Fruit fly (Drosophila melanogaster): ENCODE data around the gene mRpL44.

Gene mRpL44

DNA sequence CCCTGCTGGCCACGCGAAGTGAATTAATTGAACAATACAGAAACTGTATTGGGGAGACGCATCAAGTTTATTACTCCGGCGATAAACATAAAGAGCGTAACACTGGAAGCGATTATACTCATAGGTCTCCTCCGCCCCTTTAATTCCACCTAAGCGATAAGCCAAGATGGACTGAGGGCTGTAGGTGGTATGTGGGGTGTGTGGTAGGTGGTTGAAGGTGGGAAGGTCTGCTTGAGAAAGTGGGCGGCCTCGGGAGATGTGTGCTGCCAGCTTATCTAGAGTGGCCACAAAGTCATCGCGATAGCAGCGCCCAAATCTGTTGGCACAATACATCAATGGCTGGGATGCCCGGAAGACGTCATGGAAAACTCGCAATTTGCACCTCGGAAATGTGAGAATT is 27.2 kb upstream of the mRpL44 start (continued):
- TF ChIP-seq psq (GFP tag; optimal IDR thresholded peaks at IDR 0.05) = no peak
- no peak for TF ChIP-seq prd (optimal IDR thresholded peaks at IDR 0.05)
- no peak for TF ChIP-seq prd (GFP tag; IDR thresholded peaks at IDR 0.05)
- TF ChIP-seq dm (GFP tag; optimal IDR thresholded peaks at IDR 0.05) = no peak
- TF ChIP-seq Dek (tag; optimal IDR thresholded peaks at IDR 0.05) = no peak

DNA sequence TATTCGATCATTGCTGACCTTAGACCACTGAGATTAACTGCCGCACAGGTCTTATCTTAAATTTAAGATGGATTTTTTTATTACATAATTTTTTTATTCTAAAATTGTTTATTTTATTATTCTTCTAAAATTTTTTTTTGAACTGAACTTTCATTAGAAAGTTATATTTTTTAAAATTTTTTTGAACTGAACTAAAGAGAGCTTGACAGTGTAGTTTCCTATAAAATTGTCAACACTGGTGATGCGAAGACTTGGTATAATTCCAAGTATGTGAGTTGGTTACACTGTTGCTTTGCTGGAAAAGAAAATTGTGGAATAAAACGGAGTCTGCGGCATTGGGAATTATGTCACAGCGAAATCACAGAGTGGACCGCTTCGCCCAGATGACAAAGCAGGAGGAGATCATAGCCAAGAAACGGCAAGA is 14.9 kb upstream of the mRpL44 start, which contains the start of gene CG31550:
Gene CG31550, plus strand, starts transcription at position 249 of the 424 bp plus-strand sequence.
- peak; percentile 45 for TF ChIP-seq D19B (GFP tag; optimal IDR thresholded peaks at IDR 0.05)
- TF ChIP-seq Atf-2 (GFP tag; optimal IDR thresholded peaks at IDR 0.05) = peak; percentile 9
- peak; percentile 22 for TF ChIP-seq CG16863 (GFP tag; optimal IDR thresholded peaks at IDR 0.05)
- peak; percentile 32 for TF ChIP-seq chn (GFP tag; optimal IDR thresholded peaks at IDR 0.05)
- peak; percentile 38 for TF ChIP-seq CG7271 (tag; optimal IDR thresholded peaks at IDR 0.05)
- peak; percentile 27 for TF ChIP-seq CG2202 (tag; optimal IDR thresholded peaks at IDR 0.05)
- peak; percentile 12 for TF ChIP-seq CG6765 (GFP tag; optimal IDR thresholded peaks at IDR 0.05)
- TF ChIP-seq NFAT (GFP tag; IDR thresholded peaks at IDR 0.05) = peak; percentile 82
- TF ChIP-seq CG17361 (GFP tag; IDR thresholded peaks at IDR 0.05) = no peak; the same call in 1 of the 3 replicates
- no peak for TF ChIP-seq CG11723 (GFP tag; optimal IDR thresholded peaks at IDR 0.05)
- peak; percentile 11 for TF ChIP-seq salm (tag; optimal IDR thresholded peaks at IDR 0.05)
- peak; percentile 46 for TF ChIP-seq pzg (GFP tag; optimal IDR thresholded peaks at IDR 0.05)
- peak; percentile 79 for TF ChIP-seq CG10366 (GFP tag; IDR thresholded peaks at IDR 0.05)
- peak; percentile 39 for TF ChIP-seq trh (GFP tag; optimal IDR thresholded peaks at IDR 0.05)
- no peak for TF ChIP-seq hth (optimal IDR thresholded peaks at IDR 0.05)
- TF ChIP-seq CG1647 (GFP tag; optimal IDR thresholded peaks at IDR 0.05) = peak; percentile 45
- peak; percentile 57; the same call in 1 of the 2 replicates for TF ChIP-seq cas (GFP tag; IDR thresholded peaks at IDR 0.05)
- TF ChIP-seq CG33557 (GFP tag; optimal IDR thresholded peaks at IDR 0.05) = no peak
- TF ChIP-seq unpg (GFP tag; optimal IDR thresholded peaks at IDR 0.05) = peak; percentile 56
- TF ChIP-seq CG13624 (GFP tag; optimal IDR thresholded peaks at IDR 0.05) = peak; percentile 59
- peak; percentile 88 for TF ChIP-seq row (GFP tag; IDR thresholded peaks at IDR 0.05)
- TF ChIP-seq Six4 (GFP tag; optimal IDR thresholded peaks at IDR 0.05) = peak; percentile 43
- peak; percentile 33 for TF ChIP-seq Usf (GFP tag; optimal IDR thresholded peaks at IDR 0.05)
- TF ChIP-seq nau (GFP tag; optimal IDR thresholded peaks at IDR 0.05) = no peak
- TF ChIP-seq CG1233 (GFP tag; optimal IDR thresholded peaks at IDR 0.05) = peak; percentile 58
- peak; percentile 91 for TF ChIP-seq Ets65A (GFP tag)
- peak; percentile 66 for TF ChIP-seq fd3F (GFP tag; optimal IDR thresholded peaks at IDR 0.05)
- TF ChIP-seq az2 (GFP tag; optimal IDR thresholded peaks at IDR 0.05) = peak; percentile 73
- peak; percentile 40 for TF ChIP-seq CG9437 (GFP tag; optimal IDR thresholded peaks at IDR 0.05)
- peak; percentile 39 for TF ChIP-seq CG10462 (GFP tag; optimal IDR thresholded peaks at IDR 0.05)
- TF ChIP-seq HLH3B (GFP tag; IDR thresholded peaks at IDR 0.05) = peak; percentile 77
- peak; percentile 11 for TF ChIP-seq CG12744 (GFP tag; optimal IDR thresholded peaks at IDR 0.05)
- TF ChIP-seq Fer1 (GFP tag; optimal IDR thresholded peaks at IDR 0.05) = peak; percentile 40
- TF ChIP-seq CG11093 (GFP tag; IDR thresholded peaks at IDR 0.05) = peak; percentile 62; the same call in 2 of the 3 replicates
- no peak for TF ChIP-seq CG10431 (GFP tag; optimal IDR thresholded peaks at IDR 0.05)
- TF ChIP-seq H2.0 (GFP tag; IDR thresholded peaks at IDR 0.05) = peak; percentile 74
- TF ChIP-seq Xbp1 (GFP tag; optimal IDR thresholded peaks at IDR 0.05) = peak; percentile 82
- TF ChIP-seq CG3407 (GFP tag; optimal IDR thresholded peaks at IDR 0.05) = no peak
- peak; percentile 82 for TF ChIP-seq CG12391 (tag; optimal IDR thresholded peaks at IDR 0.05)
- TF ChIP-seq mld (GFP tag; IDR thresholded peaks at IDR 0.05; ENCODE audit: partially characterized antibody) = no peak
- TF ChIP-seq grn (GFP tag; optimal IDR thresholded peaks at IDR 0.05) = no peak
- peak; percentile 68 for TF ChIP-seq ap (GFP tag; IDR thresholded peaks at IDR 0.05)
- peak; percentile 82 for TF ChIP-seq CG2678 (tag; optimal IDR thresholded peaks at IDR 0.05)
- TF ChIP-seq ci (GFP tag; IDR thresholded peaks at IDR 0.05) = peak; percentile 76
- TF ChIP-seq psq (GFP tag; optimal IDR thresholded peaks at IDR 0.05) = no peak
- peak; percentile 62; the same call in 1 of the 3 replicates for TF ChIP-seq CG2889 (GFP tag; IDR thresholded peaks at IDR 0.05)
- peak; percentile 39 for TF ChIP-seq pho (GFP tag; optimal IDR thresholded peaks at IDR 0.05)

Data from whole organism, embryonic.